Fruit fly (Drosophila melanogaster): ENCODE measurements around the gene CG31195.

The CG31195 gene

DNA sequence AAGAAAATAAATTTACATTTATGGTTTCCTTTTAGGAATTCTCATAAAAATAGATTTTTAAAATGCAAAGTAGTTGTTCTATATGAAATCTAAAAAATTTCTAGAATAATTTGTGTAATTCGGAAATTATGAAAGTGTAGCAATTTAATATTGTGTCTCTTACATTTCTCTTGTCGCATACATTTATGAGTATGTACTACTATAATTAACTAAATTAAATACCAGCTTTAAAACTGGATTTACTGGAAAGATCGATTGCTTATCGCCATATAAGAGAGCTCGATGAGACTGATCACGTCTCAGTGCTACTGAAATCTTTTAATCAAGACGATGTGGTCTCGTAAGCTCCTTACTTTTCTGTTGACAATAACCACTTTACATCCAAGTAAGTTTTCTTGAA lies 30.8 kb downstream of the CG31195 start, which contains the start of gene CG31205:
TSS of gene CG31205 (plus strand) at position 301 of the 400 bp plus-strand sequence.
- no peak for TF ChIP-seq dsf (GFP tag; optimal IDR thresholded peaks at IDR 0.05; ENCODE audit: borderline replicate concordance)
- no peak for TF ChIP-seq Vsx2 (GFP tag; optimal IDR thresholded peaks at IDR 0.05; ENCODE audit: partially characterized antibody)
- TF ChIP-seq br (GFP tag; optimal IDR thresholded peaks at IDR 0.05) = no peak
- TF ChIP-seq foxo (GFP tag; optimal IDR thresholded peaks at IDR 0.05) = no peak
- no peak for TF ChIP-seq Mio (GFP tag; optimal IDR thresholded peaks at IDR 0.05)
- TF ChIP-seq Dfd (GFP tag; optimal IDR thresholded peaks at IDR 0.05) = no peak
- TF ChIP-seq CrebA (GFP tag; optimal IDR thresholded peaks at IDR 0.05; ENCODE audit: borderline replicate concordance) = no peak
- TF ChIP-seq Hr78 (GFP tag; optimal IDR thresholded peaks at IDR 0.05) = no peak
- TF ChIP-seq CG32264 (GFP tag; optimal IDR thresholded peaks at IDR 0.05) = no peak
- no peak for TF ChIP-seq tai (GFP tag; optimal IDR thresholded peaks at IDR 0.05)
- no peak for TF ChIP-seq ey (GFP tag; optimal IDR thresholded peaks at IDR 0.05)
- TF ChIP-seq brk (GFP tag; optimal IDR thresholded peaks at IDR 0.05) = no peak
- no peak for TF ChIP-seq usp (GFP tag; optimal IDR thresholded peaks at IDR 0.05)
- no peak for TF ChIP-seq Jra (GFP tag; optimal IDR thresholded peaks at IDR 0.05)
- TF ChIP-seq rgr (GFP tag; optimal IDR thresholded peaks at IDR 0.05) = no peak
- TF ChIP-seq Hr83 (GFP tag; optimal IDR thresholded peaks at IDR 0.05; ENCODE audit: poor library complexity, severe bottlenecking) = no peak
- no peak for TF ChIP-seq GATAd (GFP tag; optimal IDR thresholded peaks at IDR 0.05)

DNA sequence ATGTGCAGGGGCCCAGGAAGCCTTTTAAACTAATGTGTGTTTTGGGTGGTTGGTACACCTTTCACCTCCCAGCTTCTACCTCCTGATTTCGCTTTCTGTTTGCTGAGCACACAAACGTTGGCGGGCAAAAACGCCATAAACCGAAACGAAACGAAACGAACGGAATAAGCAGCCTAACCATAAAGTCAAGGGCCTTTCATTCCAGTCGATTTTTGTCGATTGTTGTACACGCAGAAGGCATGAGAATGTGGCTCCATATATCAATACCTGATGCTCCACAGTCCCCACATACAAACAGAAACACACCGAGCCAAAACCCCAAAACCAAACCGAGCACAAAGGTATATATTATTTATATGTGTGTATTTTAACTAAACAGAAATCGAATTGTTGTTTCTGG lies 38.7 kb downstream of the CG31195 start:
- TF ChIP-seq Dfd (GFP tag; optimal IDR thresholded peaks at IDR 0.05) = no peak
- TF ChIP-seq woc (GFP tag; optimal IDR thresholded peaks at IDR 0.05) = no peak
- no peak for TF ChIP-seq dmrt93B (GFP tag; optimal IDR thresholded peaks at IDR 0.05)
- TF ChIP-seq h (GFP tag; optimal IDR thresholded peaks at IDR 0.05) = no peak
- no peak for TF ChIP-seq Abd-B (GFP tag; optimal IDR thresholded peaks at IDR 0.05)
- no peak for TF ChIP-seq tai (GFP tag; optimal IDR thresholded peaks at IDR 0.05)
- no peak for TF ChIP-seq Jra (GFP tag; optimal IDR thresholded peaks at IDR 0.05)
- no peak for TF ChIP-seq pan (optimal IDR thresholded peaks at IDR 0.05)
- no peak for TF ChIP-seq Hnf4 (GFP tag; optimal IDR thresholded peaks at IDR 0.05)
- no peak for TF ChIP-seq br (GFP tag; optimal IDR thresholded peaks at IDR 0.05)

DNA sequence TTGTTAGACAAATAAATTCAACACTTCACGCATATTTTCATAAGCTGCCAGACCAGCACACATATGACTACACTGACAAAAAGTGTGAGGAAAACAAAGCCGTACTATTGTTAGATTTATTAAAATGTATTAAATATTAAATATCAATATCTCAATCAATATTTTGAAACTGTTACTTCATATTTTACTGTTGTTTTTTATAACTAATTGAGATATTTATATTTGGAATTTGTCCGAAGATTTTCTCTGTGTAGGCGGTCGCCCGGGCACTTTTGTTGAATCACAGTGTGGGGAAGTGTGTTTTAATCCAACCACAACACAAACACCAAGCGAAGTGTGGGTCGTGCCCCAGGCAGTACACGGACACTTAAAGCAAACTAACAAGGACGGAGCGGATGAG lies 42.9 kb downstream of the CG31195 start:
- TF ChIP-seq usp (GFP tag; optimal IDR thresholded peaks at IDR 0.05) (no peak), HLH106 (tag; optimal IDR thresholded peaks at IDR 0.05) (no peak), foxo (GFP tag; optimal IDR thresholded peaks at IDR 0.05) (no peak), rgr (GFP tag; optimal IDR thresholded peaks at IDR 0.05) (no peak), tai (GFP tag; optimal IDR thresholded peaks at IDR 0.05) (no peak), N (GFP tag; optimal IDR thresholded peaks at IDR 0.05) (no peak), Jra (GFP tag; optimal IDR thresholded peaks at IDR 0.05) (no peak), OdsH (GFP tag; optimal IDR thresholded peaks at IDR 0.05) (no peak), Abd-B (GFP tag; optimal IDR thresholded peaks at IDR 0.05) (no peak), sage (GFP tag; optimal IDR thresholded peaks at IDR 0.05) (no peak), pan (optimal IDR thresholded peaks at IDR 0.05) (no peak), br (GFP tag; optimal IDR thresholded peaks at IDR 0.05) (no peak), Hnf4 (GFP tag; optimal IDR thresholded peaks at IDR 0.05) (no peak), brk (GFP tag; optimal IDR thresholded peaks at IDR 0.05) (no peak), fru (GFP tag; optimal IDR thresholded peaks at IDR 0.05) (no peak)

DNA sequence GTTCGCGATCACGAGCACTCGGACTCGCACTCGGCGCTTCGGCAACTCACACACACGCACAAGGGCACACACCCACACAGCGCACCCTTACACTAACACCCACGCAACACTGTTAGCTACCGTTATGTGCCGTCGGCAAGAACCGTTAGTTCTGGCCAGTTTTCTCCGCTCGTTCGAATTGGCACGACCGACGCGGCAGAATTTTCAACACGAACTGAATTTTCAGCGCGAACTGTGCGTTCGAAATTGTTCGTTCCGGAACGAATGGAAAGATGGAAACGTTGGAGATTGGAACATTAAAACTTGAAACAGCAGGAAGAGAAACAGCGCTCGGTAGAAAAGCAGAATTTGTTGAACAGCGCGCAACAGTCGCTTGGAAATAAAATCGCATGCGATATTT lies 47.8 kb downstream of the CG31195 start, which contains the start of gene Oamb:
TSS of gene Oamb (minus strand) at position 218 of the 400 bp plus-strand sequence.
- TF ChIP-seq foxo (GFP tag; optimal IDR thresholded peaks at IDR 0.05) (no peak), dl (GFP tag; optimal IDR thresholded peaks at IDR 0.05; ENCODE audit: insufficient read depth in 1 of 2, partially characterized antibody in 2 of 2) (no peak), Hnf4 (GFP tag; optimal IDR thresholded peaks at IDR 0.05) (no peak), Dif (GFP tag; optimal IDR thresholded peaks at IDR 0.05; ENCODE audit: partially characterized antibody) (no peak), dsf (GFP tag; optimal IDR thresholded peaks at IDR 0.05; ENCODE audit: borderline replicate concordance) (no peak), N (GFP tag; optimal IDR thresholded peaks at IDR 0.05) (no peak), Vsx2 (GFP tag; optimal IDR thresholded peaks at IDR 0.05; ENCODE audit: partially characterized antibody) (no peak), Mio (GFP tag; optimal IDR thresholded peaks at IDR 0.05) (no peak), CG9705 (GFP tag; optimal IDR thresholded peaks at IDR 0.05) (no peak), rgr (GFP tag; optimal IDR thresholded peaks at IDR 0.05) (no peak), br (GFP tag; optimal IDR thresholded peaks at IDR 0.05) (no peak), brk (GFP tag; optimal IDR thresholded peaks at IDR 0.05) (no peak), OdsH (GFP tag; optimal IDR thresholded peaks at IDR 0.05) (no peak), Rel (GFP tag; optimal IDR thresholded peaks at IDR 0.05) (no peak), Rel (tag; optimal IDR thresholded peaks at IDR 0.05) (no peak), tai (GFP tag; optimal IDR thresholded peaks at IDR 0.05) (no peak), Hr83 (GFP tag; optimal IDR thresholded peaks at IDR 0.05; ENCODE audit: poor library complexity, severe bottlenecking) (no peak), lola (GFP tag; optimal IDR thresholded peaks at IDR 0.05) (no peak)
